Worm (Caenorhabditis elegans) whole organism, young adult: ENCODE measurements around the gene K10C2.12.
A peak's percentile ranks its signal among the peaks of the same experiment; 100 is the strongest.

ENCODE experiments used
- B0336.3 ChIP-seq: fragments of 200-800 bp; sonication (Bioruptor generic); IDR thresholded peaks from 2 replicates; pipeline ENCODE4 v1.3.6; 2022; ENCODE audit warnings: missing genetic modification characterization, missing compliant biosample characterization
- F23B12.7 ChIP-seq: sonication (generic microtip); optimal IDR thresholded peaks from 2 replicates; lab custom pipeline; 2017; ENCODE audit warnings: missing genetic modification characterization, mild to moderate bottlenecking, missing compliant biosample characterization, antibody characterized with exemption, moderate library complexity; ENCODE audit not compliant: insufficient read depth
- F33H1.4 ChIP-seq: fragments of 200-800 bp; sonication (Bioruptor generic); IDR thresholded peaks from 2 replicates; pipeline ENCODE4 v1.3.6; 2022; ENCODE audit warnings: missing genetic modification reagents, missing genetic modification characterization, missing compliant biosample characterization
- F39B2.1 ChIP-seq: fragments of 200-800 bp; sonication (Bioruptor generic); IDR thresholded peaks from 2 replicates; pipeline ENCODE4 v1.3.6; 2022; ENCODE audit warnings: missing genetic modification reagents, missing genetic modification characterization, missing compliant biosample characterization
- F49E8.2 ChIP-seq: sonication (generic microtip); optimal IDR thresholded peaks from 3 replicates; lab custom pipeline; 2017; ENCODE audit warnings: missing genetic modification characterization, mild to moderate bottlenecking, missing compliant biosample characterization, antibody characterized with exemption, moderate library complexity; ENCODE audit not compliant: insufficient read depth
- F57A8.1 ChIP-seq: fragments of 200-800 bp; sonication (Bioruptor generic); optimal IDR thresholded peaks from 2 replicates; lab custom pipeline; 2018; ENCODE audit warnings: mild to moderate bottlenecking, missing genetic modification characterization, moderate library complexity, missing compliant biosample characterization
- F57C9.4 ChIP-seq: sonication (generic microtip); optimal IDR thresholded peaks from 2 replicates; lab custom pipeline; 2017; ENCODE audit warnings: mild to moderate bottlenecking, missing genetic modification characterization, missing compliant biosample characterization
- K12H6.12 ChIP-seq: fragments of 200-800 bp; sonication (Bioruptor generic); optimal IDR thresholded peaks from 2 replicates; lab custom pipeline; 2018; ENCODE audit warnings: mild to moderate bottlenecking, missing genetic modification characterization, missing compliant biosample characterization
- Y53F4B.3 ChIP-seq: fragments of 200-800 bp; sonication (Bioruptor generic); IDR thresholded peaks from 2 replicates; pipeline ENCODE4 v1.3.6; 2022; ENCODE audit warnings: missing genetic modification reagents, missing genetic modification characterization, missing compliant biosample characterization
- Y53G8AR.9 ChIP-seq: fragments of 200-800 bp; sonication (Bioruptor generic); conservative IDR thresholded peaks from 2 replicates; pipeline ENCODE4 v1.3.6; 2022; ENCODE audit warnings: missing genetic modification reagents, missing genetic modification characterization, missing compliant biosample characterization
- Y56A3A.18 ChIP-seq: fragments of 200-800 bp; sonication (Bioruptor generic); IDR thresholded peaks from 2 replicates; pipeline ENCODE4 v1.3.6; 2022; ENCODE audit warnings: missing genetic modification reagents, missing genetic modification characterization, missing compliant biosample characterization
- Y95B8A.8 ChIP-seq: fragments of 200-800 bp; sonication (Bioruptor generic); IDR thresholded peaks from 2 replicates; pipeline ENCODE4 v1.3.6; 2022; ENCODE audit warnings: missing genetic modification reagents, missing genetic modification characterization, missing compliant biosample characterization
- atf-7 ChIP-seq: sonication (generic microtip); optimal IDR thresholded peaks from 2 replicates; lab custom pipeline; 2017; ENCODE audit warnings: mild to moderate bottlenecking, missing genetic modification characterization, missing compliant biosample characterization
- athp-1 ChIP-seq: sonication (generic microtip); optimal IDR thresholded peaks from 2 replicates; lab custom pipeline; 2017; ENCODE audit warnings: mild to moderate bottlenecking, missing genetic modification characterization, missing compliant biosample characterization
- bed-1 ChIP-seq: fragments of 200-800 bp; sonication (Bioruptor generic); IDR thresholded peaks from 2 replicates; pipeline ENCODE4 v1.3.6; 2022; ENCODE audit warnings: missing genetic modification reagents, missing genetic modification characterization, missing compliant biosample characterization
- bed-2 ChIP-seq: fragments of 200-800 bp; sonication (Bioruptor generic); IDR thresholded peaks from 2 replicates; pipeline ENCODE4 v1.3.6; 2022; ENCODE audit warnings: missing genetic modification reagents, missing genetic modification characterization, missing compliant biosample characterization
- dox-1 ChIP-seq: fragments of 200-800 bp; sonication (Bioruptor generic); IDR thresholded peaks from 2 replicates; pipeline ENCODE4 v1.3.6; 2022; ENCODE audit warnings: missing genetic modification reagents, missing genetic modification characterization, missing compliant biosample characterization
- dpff-1 ChIP-seq: sonication (generic microtip); optimal IDR thresholded peaks from 2 replicates; lab custom pipeline; 2017; ENCODE audit warnings: mild to moderate bottlenecking, missing genetic modification characterization, missing compliant biosample characterization
- dpl-1 ChIP-seq: fragments of 150-350 bp; optimal IDR thresholded peaks from 2 replicates; lab custom pipeline; 2014; ENCODE audit warnings: missing biosample characterization, missing genetic modification reagents, missing genetic modification characterization
- egl-44 ChIP-seq: fragments of 200-800 bp; sonication (Bioruptor generic); IDR thresholded peaks from 2 replicates; pipeline ENCODE4 v1.3.6; 2022; ENCODE audit warnings: missing genetic modification reagents, missing genetic modification characterization, missing compliant biosample characterization
- ets-4 ChIP-seq: fragments of 200-800 bp; sonication (Bioruptor generic); optimal IDR thresholded peaks from 2 replicates; lab custom pipeline; 2018; ENCODE audit warnings: mild to moderate bottlenecking, missing genetic modification characterization, missing compliant biosample characterization
- gei-17 ChIP-seq: fragments of 200-800 bp; sonication (Bioruptor generic); optimal IDR thresholded peaks from 2 replicates; lab custom pipeline; 2018; ENCODE audit warnings: mild to moderate bottlenecking, missing genetic modification characterization, missing compliant biosample characterization
- hlh-26 ChIP-seq: fragments of 200-800 bp; sonication (Bioruptor generic); conservative IDR thresholded peaks from 2 replicates; pipeline ENCODE4 v1.3.6; 2022; ENCODE audit warnings: missing genetic modification reagents, missing genetic modification characterization, missing compliant biosample characterization
- hmg-1.2 ChIP-seq: fragments of 200-800 bp; sonication (Bioruptor generic); IDR thresholded peaks from 2 replicates; pipeline ENCODE4 v1.3.6; 2022; ENCODE audit warnings: missing genetic modification reagents, missing genetic modification characterization, missing compliant biosample characterization
- hsf-1 ChIP-seq: fragments of 200-800 bp; sonication (Bioruptor generic); IDR thresholded peaks from 2 replicates; pipeline ENCODE4 v1.3.6; 2022; ENCODE audit warnings: missing genetic modification reagents, missing genetic modification characterization, missing compliant biosample characterization
- lag-1 ChIP-seq: fragments of 200-800 bp; sonication (Bioruptor generic); IDR thresholded peaks from 2 replicates; pipeline ENCODE4 v1.3.6; 2022; ENCODE audit warnings: missing genetic modification reagents, missing genetic modification characterization, missing compliant biosample characterization
- let-526 ChIP-seq: fragments of 200-800 bp; sonication (Bioruptor generic); IDR thresholded peaks from 2 replicates; pipeline ENCODE4 v1.3.6; 2022; ENCODE audit warnings: missing genetic modification reagents, missing genetic modification characterization, missing compliant biosample characterization
- let-607 ChIP-seq, 2 experiments: fragments of 200-800 bp in 1 of 2; sonication (Bioruptor generic) in 1 of 2; sonication (generic microtip) in 1 of 2; optimal IDR thresholded peaks; 2 replicates each; lab custom pipeline; 2016 to 2018; ENCODE audit warnings: mild to moderate bottlenecking in 2 of 2, missing compliant biosample characterization in 2 of 2, missing genetic modification characterization in 2 of 2, moderate library complexity in 2 of 2, missing genotype in 1 of 2
- lin-35 ChIP-seq, 3 experiments: fragments of 150-350 bp in 2 of 3; sonication (generic microtip) in 1 of 3; optimal IDR thresholded peaks; 2 replicates each; lab custom pipeline; 2014 to 2018; ENCODE audit warnings: missing biosample characterization in 3 of 3, missing genetic modification characterization in 3 of 3, missing genetic modification reagents in 3 of 3
- lin-40 ChIP-seq: sonication (generic microtip); optimal IDR thresholded peaks from 2 replicates; lab custom pipeline; 2016; ENCODE audit warnings: missing genetic modification characterization, mild to moderate bottlenecking, missing compliant biosample characterization, missing genotype, missing genetic modification reagents
- lir-1 ChIP-seq: fragments of 200-800 bp; sonication (Bioruptor generic); conservative IDR thresholded peaks from 2 replicates; pipeline ENCODE4 v1.3.6; 2022; ENCODE audit warnings: missing genetic modification reagents, missing genetic modification characterization, missing compliant biosample characterization
- madf-6 ChIP-seq: fragments of 200-800 bp; sonication (Bioruptor generic); IDR thresholded peaks from 2 replicates; pipeline ENCODE4 v1.3.6; 2022; ENCODE audit warnings: missing genetic modification reagents, missing genetic modification characterization, missing compliant biosample characterization
- nhr-120 ChIP-seq: fragments of 200-800 bp; sonication (Bioruptor generic); IDR thresholded peaks from 2 replicates; pipeline ENCODE4 v1.3.6; 2022; ENCODE audit warnings: missing genetic modification characterization, missing compliant biosample characterization
- nhr-179 ChIP-seq: sonication (generic microtip); optimal IDR thresholded peaks from 2 replicates; lab custom pipeline; 2016; ENCODE audit warnings: mild to moderate bottlenecking, missing genetic modification characterization, missing compliant biosample characterization
- nhr-27 ChIP-seq: fragments of 200-800 bp; sonication (Bioruptor generic); optimal IDR thresholded peaks from 2 replicates; lab custom pipeline; 2018; ENCODE audit warnings: mild to moderate bottlenecking, missing genetic modification characterization, moderate library complexity, missing compliant biosample characterization
- nhr-80 ChIP-seq: sonication (generic microtip); optimal IDR thresholded peaks from 2 replicates; lab custom pipeline; 2016; ENCODE audit warnings: missing genetic modification characterization, missing compliant biosample characterization
- nhr-90 ChIP-seq: sonication (generic microtip); optimal IDR thresholded peaks from 2 replicates; lab custom pipeline; 2016; ENCODE audit warnings: missing genotype, mild to moderate bottlenecking, missing genetic modification characterization, missing compliant biosample characterization
- repo-1 ChIP-seq: sonication (generic microtip); optimal IDR thresholded peaks from 2 replicates; lab custom pipeline; 2017; ENCODE audit warnings: mild to moderate bottlenecking, missing genetic modification characterization, missing compliant biosample characterization
- tbp1 ChIP-seq: fragments of 200-800 bp; sonication (Bioruptor generic); optimal IDR thresholded peaks from 2 replicates; lab custom pipeline; 2018; ENCODE audit warnings: mild to moderate bottlenecking, missing genetic modification characterization, missing compliant biosample characterization
- xnd-1 ChIP-seq: sonication (generic microtip); optimal IDR thresholded peaks from 2 replicates; lab custom pipeline; 2016; ENCODE audit warnings: missing genotype, missing genetic modification reagents, missing genetic modification characterization, missing compliant biosample characterization
- zfh-2 ChIP-seq: fragments of 200-800 bp; sonication (Bioruptor generic); conservative IDR thresholded peaks from 2 replicates; pipeline ENCODE4 v1.3.6; 2022; ENCODE audit warnings: missing genetic modification reagents, missing genetic modification characterization, missing compliant biosample characterization
- ztf-22 ChIP-seq: fragments of 200-800 bp; sonication (Bioruptor generic); optimal IDR thresholded peaks from 2 replicates; lab custom pipeline; 2018; ENCODE audit warnings: mild to moderate bottlenecking, missing genetic modification characterization, moderate library complexity, missing compliant biosample characterization
- ztf-3 ChIP-seq: fragments of 200-800 bp; sonication (Bioruptor generic); optimal IDR thresholded peaks from 2 replicates; lab custom pipeline; 2018; ENCODE audit warnings: mild to moderate bottlenecking, missing genetic modification characterization, missing compliant biosample characterization
- ztf-6 ChIP-seq: fragments of 200-800 bp; sonication (Bioruptor generic); IDR thresholded peaks from 2 replicates; pipeline ENCODE4 v1.3.6; 2022; ENCODE audit warnings: missing genetic modification reagents, missing genetic modification characterization, missing compliant biosample characterization

The K10C2.12 gene

DNA sequence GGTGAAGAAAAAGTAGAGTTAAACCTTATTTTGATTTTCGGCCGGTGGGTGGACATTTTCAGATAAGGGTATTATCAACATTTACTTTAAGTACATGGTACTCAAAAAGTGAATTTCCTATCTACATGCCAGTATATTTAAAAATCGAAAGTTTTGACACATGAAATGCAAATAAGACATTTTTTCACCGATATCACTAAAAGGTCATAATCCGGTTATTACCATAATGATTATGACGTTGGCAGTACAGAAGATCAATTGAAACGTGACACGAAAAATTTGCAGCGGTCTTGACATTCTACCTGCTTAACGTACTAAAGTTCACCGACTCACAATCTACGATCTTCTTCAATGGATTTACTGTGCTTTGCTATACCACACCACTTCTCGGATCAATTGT, 37.4 kb upstream of the K10C2.12 start:
- no peak for TF ChIP-seq K12H6.12 (tag; lab: Kevin White, UChicago)
- no peak for TF ChIP-seq madf-6 (GFP tag; lab: Robert Waterston, UW)
- no peak for TF ChIP-seq lin-40 (tag; lab: Kevin White, UChicago)
- TF ChIP-seq nhr-179 (tag; lab: Kevin White, UChicago), result no peak
- TF ChIP-seq, all 124 proteins: peak for 0

DNA sequence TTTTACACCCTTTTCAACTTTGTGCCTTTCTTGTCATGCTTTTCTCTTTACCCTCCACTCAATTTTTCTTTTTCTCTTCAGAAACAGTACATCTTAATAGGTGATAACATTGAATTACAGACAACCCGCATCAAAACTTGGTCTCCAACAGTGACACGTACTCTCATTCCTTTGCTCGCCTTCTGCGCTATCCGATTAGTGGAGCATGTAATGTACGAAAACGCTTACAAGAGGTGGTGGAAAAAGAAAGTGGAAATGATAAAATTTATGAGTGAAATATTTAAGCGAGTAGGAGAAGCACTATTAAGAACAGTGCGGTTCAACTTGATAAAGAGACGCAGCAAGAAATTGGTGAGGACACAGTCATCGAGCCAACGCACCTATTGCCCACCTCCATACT, 36.0 kb upstream of the K10C2.12 start, which contains the start of gene pept-1:
Gene pept-1 (plus strand): TSS at position 306 of the 400 bp plus-strand sequence.
- TF ChIP-seq repo-1 (tag; lab: Kevin White, UChicago) (no peak), ztf-22 (GFP tag; lab: Kevin White, UChicago) (peak; percentile 60), let-607 (tag; optimal IDR thresholded peaks at IDR 0.05; lab: Kevin White, UChicago) (peak; percentile 12 to 13), xnd-1 (tag; lab: Kevin White, UChicago) (no peak), nhr-27 (tag; lab: Kevin White, UChicago) (no peak), egl-44 (GFP tag; lab: Robert Waterston, UW) (no peak), lag-1 (GFP tag; lab: Robert Waterston, UW) (no peak), ets-4 (peak; percentile 87), let-526 (GFP tag; lab: Robert Waterston, UW) (no peak), hsf-1 (no peak), tbp1 (peak; percentile 25), dox-1 (GFP tag; lab: Robert Waterston, UW) (peak; percentile 74), Y56A3A.18 (peak; percentile 70; the same call in 1 of the 2 replicates), nhr-80 (peak; percentile 99), K12H6.12 (tag; lab: Kevin White, UChicago) (no peak), atf-7 (tag; lab: Kevin White, UChicago) (peak; percentile 50), lin-35 (GFP tag; optimal IDR thresholded peaks at IDR 0.05; lab: Kevin White, UChicago) (no peak)

DNA sequence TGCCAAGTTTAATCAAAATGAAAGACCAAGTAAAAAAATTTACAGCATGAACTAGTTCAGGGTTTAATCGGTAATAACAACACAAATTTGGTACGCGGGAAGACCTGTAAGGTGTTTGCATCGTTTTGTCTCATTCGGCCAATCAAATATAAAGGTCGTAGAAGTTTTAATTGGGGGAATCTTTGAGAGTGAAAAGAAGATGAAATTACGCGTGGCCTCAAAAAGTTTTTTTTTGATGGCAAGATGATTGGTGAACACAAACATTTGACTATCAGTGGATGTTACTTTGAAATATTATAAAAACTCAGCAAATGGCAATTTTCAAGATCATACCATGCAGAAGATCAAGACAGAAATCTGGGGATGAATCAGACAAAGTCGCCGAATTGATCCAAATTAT, 34.6 kb upstream of the K10C2.12 start, which contains the start of gene nas-33:
Gene nas-33 (minus strand): TSS at position 101 of the 400 bp plus-strand sequence.
- TF ChIP-seq zfh-2, result no peak
- TF ChIP-seq hlh-26 (GFP tag; lab: Robert Waterston, UW), result no peak
- no peak for TF ChIP-seq dpl-1 (GFP tag; lab: Kevin White, UChicago)
- no peak for TF ChIP-seq ztf-6 (GFP tag; lab: Robert Waterston, UW)
- no peak for TF ChIP-seq gei-17 (GFP tag; lab: Kevin White, UChicago)
- TF ChIP-seq bed-1 (GFP tag; lab: Robert Waterston, UW), result no peak
- TF ChIP-seq F23B12.7, result no peak
- no peak for TF ChIP-seq lir-1 (GFP tag; lab: Robert Waterston, UW)
- no peak for TF ChIP-seq athp-1 (tag; lab: Kevin White, UChicago)
- TF ChIP-seq ztf-22 (GFP tag; lab: Kevin White, UChicago), result no peak

DNA sequence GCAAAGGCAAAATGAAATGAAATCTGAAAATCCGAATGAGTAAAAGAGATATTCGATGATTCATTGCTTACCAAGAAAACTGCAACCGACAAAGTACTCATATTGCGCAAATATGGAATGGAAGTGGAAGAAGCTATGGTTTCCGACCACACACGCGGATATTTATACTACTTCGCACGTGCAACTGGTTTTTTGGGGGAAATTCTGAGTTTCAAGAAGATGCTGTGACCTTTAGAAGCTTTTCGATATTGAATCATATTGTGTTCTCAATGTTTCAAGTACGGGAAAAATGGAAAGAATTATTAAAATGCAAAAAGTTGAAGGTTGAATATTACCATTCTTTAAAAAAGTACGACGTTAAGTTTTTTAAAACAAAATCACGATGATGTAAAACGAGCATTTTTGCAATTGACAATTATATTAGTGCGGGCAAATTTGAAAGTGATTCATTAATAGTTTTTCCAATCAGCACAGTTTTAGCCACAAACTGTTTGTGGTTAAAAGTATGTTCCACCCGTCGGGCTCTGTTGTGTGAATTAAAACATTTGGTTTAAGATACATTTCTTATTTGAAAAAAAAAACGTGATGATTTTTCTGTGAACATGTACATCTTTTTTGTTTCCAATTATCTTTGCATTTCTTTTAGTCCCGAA, 30.4 kb upstream of the K10C2.12 start, which contains the start of the genes grl-6 and K10C2.6:
Gene grl-6 (minus strand): TSS at position 101 of the 653 bp plus-strand sequence.
Gene K10C2.6 (plus strand): TSS at position 603 of the 653 bp plus-strand sequence.
- TF ChIP-seq dpff-1 (tag; lab: Kevin White, UChicago) (no peak), lin-40 (tag; lab: Kevin White, UChicago) (no peak), F49E8.2 (tag; lab: Kevin White, UChicago) (no peak), Y53G8AR.9 (no peak), F57C9.4 (tag; lab: Kevin White, UChicago) (no peak), bed-2 (GFP tag; lab: Robert Waterston, UW) (no peak), nhr-120 (GFP tag; lab: Robert Waterston, UW) (no peak), F57A8.1 (GFP tag; lab: Kevin White, UChicago) (no peak), ets-4 (no peak), hmg-1.2 (GFP tag; lab: Robert Waterston, UW) (no peak), Y53F4B.3 (GFP tag; lab: Robert Waterston, UW) (no peak), nhr-90 (no peak), F39B2.1 (GFP tag; lab: Robert Waterston, UW) (no peak), nhr-179 (tag; lab: Kevin White, UChicago) (no peak), F33H1.4 (GFP tag; lab: Robert Waterston, UW) (no peak), Y95B8A.8 (GFP tag; lab: Robert Waterston, UW) (no peak), ztf-3 (no peak), B0336.3 (GFP tag; lab: Robert Waterston, UW) (no peak)
